Worm (Caenorhabditis elegans): ENCODE results near the gene K01C8.2.

DNA sequence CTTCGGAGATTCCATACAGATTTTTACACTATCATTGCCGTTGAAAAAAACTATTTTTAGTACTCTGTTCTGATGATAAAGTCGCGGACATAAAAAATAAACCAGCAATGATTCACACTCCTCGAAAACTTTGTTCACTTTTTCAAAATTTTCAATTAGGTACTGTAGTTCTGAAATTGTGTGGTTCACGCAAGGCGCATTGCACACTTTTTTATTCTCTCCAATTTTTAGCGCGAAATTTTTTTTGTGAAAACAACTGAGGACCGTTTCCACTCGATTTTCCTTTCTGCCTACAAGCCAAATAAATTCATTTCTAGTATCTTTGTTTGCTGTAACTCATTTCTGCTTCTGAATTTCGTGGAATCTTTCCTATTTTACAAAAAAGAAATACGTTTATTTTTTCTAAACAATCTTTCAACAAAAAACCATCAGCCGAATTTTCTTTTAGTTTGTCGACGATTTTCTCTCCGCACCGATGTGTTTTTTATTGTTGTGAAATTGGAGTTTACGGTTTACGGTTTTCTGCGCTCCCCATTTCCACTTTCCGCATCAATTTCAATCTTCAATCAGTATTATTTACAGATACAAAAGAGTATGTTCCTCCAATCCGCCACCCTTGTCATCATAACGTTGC is 16.0 kb downstream of the K01C8.2 start, which contains the start of gene F35C11.5:
- TF ChIP-seq ces-1 (GFP tag; optimal IDR thresholded peaks at IDR 0.05) (no peak), sptf-1 (tag; optimal IDR thresholded peaks at IDR 0.05) (no peak), snpc-4 (tag; optimal IDR thresholded peaks at IDR 0.05) (no peak), nhr-76 (tag; optimal IDR thresholded peaks at IDR 0.05) (no peak), lin-13 (tag; optimal IDR thresholded peaks at IDR 0.05) (no peak), ztf-11 (tag; optimal IDR thresholded peaks at IDR 0.05) (no peak), ceh-39 (tag; optimal IDR thresholded peaks at IDR 0.05) (no peak), elt-1 (tag; optimal IDR thresholded peaks at IDR 0.05; ENCODE audit: borderline replicate concordance, insufficient read depth) (no peak), zip-8 (tag; optimal IDR thresholded peaks at IDR 0.05) (no peak), mls-2 (tag; optimal IDR thresholded peaks at IDR 0.05) (no peak), pha-4 (tag; optimal IDR thresholded peaks at IDR 0.05) (no peak), nhr-237 (tag; optimal IDR thresholded peaks at IDR 0.05) (no peak), mab-5 (tag; optimal IDR thresholded peaks at IDR 0.05) (no peak), nhr-2 (tag; optimal IDR thresholded peaks at IDR 0.05) (no peak)

All from whole organism, mixed stage, embryonic.